Fruit fly (Drosophila melanogaster) whole organism, embryonic: ENCODE measurements around the gene CG43448.

Experiments
- Bteb2 ChIP-seq: fragments of 200-800 bp; sonication (Bioruptor generic); optimal IDR thresholded peaks from 2 replicates; lab custom pipeline; 2016; ENCODE audit warnings: missing biosample characterization, missing genetic modification characterization
- CG10959 ChIP-seq: fragments of 200-800 bp; sonication (Bioruptor generic); IDR thresholded peaks from 2 replicates; pipeline ENCODE4 v1.3.6; 2022; ENCODE audit warnings: missing biosample characterization, missing genetic modification characterization
- CG13287 ChIP-seq: fragments of 200-800 bp; sonication (Bioruptor generic); IDR thresholded peaks from 2 replicates; pipeline ENCODE4 v1.3.6; 2022; ENCODE audit warnings: missing biosample characterization, missing genetic modification characterization; ENCODE audit not compliant: partially characterized antibody
- CG15696 ChIP-seq: fragments of 200-800 bp; sonication (Bioruptor generic); optimal IDR thresholded peaks from 2 replicates; lab custom pipeline; 2019; ENCODE audit warnings: missing biosample characterization, mild to moderate bottlenecking, missing genetic modification characterization, moderate library complexity
- CG2116 ChIP-seq: fragments of 200-800 bp; sonication (Bioruptor generic); optimal IDR thresholded peaks from 3 replicates; lab custom pipeline; 2018; ENCODE audit warnings: missing biosample characterization, mild to moderate bottlenecking, missing genetic modification characterization
- CG2889 ChIP-seq: fragments of 200-800 bp; sonication (Bioruptor generic); IDR thresholded peaks from 3 replicates; pipeline ENCODE4 v1.3.6; 2022; ENCODE audit warnings: missing biosample characterization, missing genetic modification characterization
- CG34422 ChIP-seq: fragments of 200-800 bp; sonication (Bioruptor generic); IDR thresholded peaks from 3 replicates; pipeline ENCODE4 v1.3.6; 2022; ENCODE audit warnings: missing biosample characterization, missing genetic modification characterization
- CG3726 ChIP-seq: fragments of 200-800 bp; sonication (Bioruptor generic); IDR thresholded peaks from 3 replicates; pipeline ENCODE4, ENCODE4 v1.3.6; 2022; ENCODE audit warnings: missing biosample characterization, missing genetic modification characterization
- CG3995 ChIP-seq: fragments of 200-800 bp; sonication (Bioruptor generic); optimal IDR thresholded peaks from 3 replicates; lab custom pipeline; 2016; ENCODE audit warnings: missing biosample characterization, missing genetic modification characterization
- CG4730 ChIP-seq: fragments of 200-800 bp; sonication (Bioruptor generic); IDR thresholded peaks from 2 replicates; pipeline ENCODE4 v1.3.6; 2022; ENCODE audit warnings: missing biosample characterization, missing genetic modification characterization
- CG6683 ChIP-seq: fragments of 200-800 bp; sonication (Bioruptor generic); optimal IDR thresholded peaks from 2 replicates; lab custom pipeline; 2017; ENCODE audit warnings: missing biosample characterization, mild to moderate bottlenecking, missing genetic modification characterization, missing genetic modification reagents
- D19B ChIP-seq: fragments of 200-800 bp; sonication (Bioruptor generic); optimal IDR thresholded peaks from 2 replicates; lab custom pipeline; 2017; ENCODE audit warnings: missing biosample characterization, mild to moderate bottlenecking, missing genetic modification characterization
- E2f1 ChIP-seq: fragments of 200-800 bp; sonication (Bioruptor generic); IDR thresholded peaks from 2 replicates; pipeline ENCODE4 v1.3.6; 2022; ENCODE audit warnings: missing biosample characterization, missing genetic modification characterization
- Ets65A ChIP-seq: fragments of 200-800 bp; sonication (Bioruptor generic); peaks from one replicate; lab custom pipeline; 2016; ENCODE audit warnings: missing biosample characterization, missing genetic modification characterization
- HLH3B ChIP-seq: fragments of 200-800 bp; sonication (Bioruptor generic); IDR thresholded peaks from 2 replicates; pipeline ENCODE4 v1.3.6; 2022; ENCODE audit warnings: missing biosample characterization, missing genetic modification characterization
- MESR4 ChIP-seq: fragments of 200-800 bp; sonication (Bioruptor generic); optimal IDR thresholded peaks from 2 replicates; lab custom pipeline; 2018; ENCODE audit warnings: missing biosample characterization, mild to moderate bottlenecking, missing genetic modification characterization, moderate library complexity
- Opbp ChIP-seq: fragments of 200-800 bp; sonication (Bioruptor generic); IDR thresholded peaks from 3 replicates; pipeline ENCODE4 v1.3.6; 2022; ENCODE audit warnings: missing biosample characterization, missing genetic modification characterization; ENCODE audit not compliant: partially characterized antibody
- Ptx1 ChIP-seq: fragments of 200-800 bp; sonication (Bioruptor generic); IDR thresholded peaks from 2 replicates; pipeline ENCODE4 v1.3.6; 2022; ENCODE audit warnings: missing biosample characterization, missing genetic modification characterization
- Xrp1 ChIP-seq: fragments of 200-800 bp; sonication (Bioruptor generic); IDR thresholded peaks from 2 replicates; pipeline ENCODE4 v1.3.6; 2022; ENCODE audit warnings: missing biosample characterization, missing genetic modification characterization
- abd-A ChIP-seq: fragments of 200-800 bp; sonication (Bioruptor generic); optimal IDR thresholded peaks from 3 replicates; lab custom pipeline; 2019; ENCODE audit warnings: missing biosample characterization, mild to moderate bottlenecking, missing genetic modification characterization, moderate library complexity
- al ChIP-seq: fragments of 200-800 bp; sonication (Bioruptor generic); IDR thresholded peaks from 2 replicates; pipeline ENCODE4 v1.3.6; 2022; ENCODE audit warnings: missing biosample characterization, missing genetic modification characterization
- ap ChIP-seq: fragments of 200-800 bp; sonication (Bioruptor generic); IDR thresholded peaks from 2 replicates; pipeline ENCODE4 v1.3.6; 2022; ENCODE audit warnings: missing biosample characterization, missing genetic modification characterization
- bab2 ChIP-seq: fragments of 200-800 bp; sonication (Bioruptor generic); optimal IDR thresholded peaks from 2 replicates; lab custom pipeline; 2016; ENCODE audit warnings: missing biosample characterization, missing genetic modification characterization
- bsh ChIP-seq, 2 experiments: fragments of 200-800 bp; sonication (Bioruptor generic); optimal IDR thresholded peaks; 2 replicates each; lab custom pipeline; 2017 to 2018; ENCODE audit warnings: mild to moderate bottlenecking in 2 of 2, missing biosample characterization in 2 of 2, missing genetic modification characterization in 2 of 2, moderate library complexity in 1 of 2
- cad ChIP-seq: fragments of >200 bp; optimal IDR thresholded peaks from 2 replicates; lab custom pipeline; 2017; ENCODE audit warnings: missing biosample characterization, missing genetic modification characterization
- caup ChIP-seq: fragments of 200-800 bp; sonication (Bioruptor generic); optimal IDR thresholded peaks from 3 replicates; lab custom pipeline; 2017; ENCODE audit warnings: missing biosample characterization, mild to moderate bottlenecking, missing genetic modification characterization, moderate library complexity; ENCODE audit not compliant: severe bottlenecking
- cg ChIP-seq: fragments of 200-800 bp; sonication (Bioruptor generic); optimal IDR thresholded peaks from 3 replicates; lab custom pipeline; 2019; ENCODE audit warnings: missing biosample characterization, mild to moderate bottlenecking, missing genetic modification characterization, moderate library complexity
- cwo ChIP-seq: fragments of 200-800 bp; sonication (Bioruptor generic); optimal IDR thresholded peaks from 3 replicates; lab custom pipeline; 2017; ENCODE audit warnings: missing biosample characterization, missing genetic modification characterization, mild to moderate bottlenecking, moderate library complexity, missing genetic modification reagents
- dan ChIP-seq: fragments of 200-800 bp; sonication (Bioruptor generic); IDR thresholded peaks from 2 replicates; pipeline ENCODE4 v1.3.6; 2022; ENCODE audit warnings: missing biosample characterization, missing genetic modification characterization
- dati ChIP-seq: fragments of 200-800 bp; sonication (Bioruptor generic); IDR thresholded peaks from 2 replicates; pipeline ENCODE4 v1.3.6; 2022; ENCODE audit warnings: missing biosample characterization, missing genetic modification characterization
- gem ChIP-seq: fragments of 200-800 bp; sonication (Bioruptor generic); optimal IDR thresholded peaks from 2 replicates; lab custom pipeline; 2019; ENCODE audit warnings: missing biosample characterization, mild to moderate bottlenecking, missing genetic modification characterization, moderate library complexity
- hb ChIP-seq: fragments of 200-800 bp; sonication (Bioruptor generic); IDR thresholded peaks from 3 replicates; pipeline ENCODE4 v1.3.6; 2022; ENCODE audit warnings: missing biosample characterization, missing genetic modification characterization; ENCODE audit not compliant: partially characterized antibody
- insv ChIP-seq, 2 experiments: fragments of 200-800 bp; sonication (Bioruptor generic); optimal IDR thresholded peaks; 3 replicates each; lab custom pipeline; 2016 to 2018; ENCODE audit warnings: missing biosample characterization in 2 of 2, missing genetic modification characterization in 2 of 2
- jigr1 ChIP-seq: fragments of 200-800 bp; sonication (Bioruptor generic); IDR thresholded peaks from 3 replicates; pipeline ENCODE4 v1.3.6; 2022; ENCODE audit warnings: missing biosample characterization, missing genetic modification characterization
- lbe ChIP-seq: fragments of 200-800 bp; sonication (Bioruptor generic); optimal IDR thresholded peaks from 2 replicates; lab custom pipeline; 2016; ENCODE audit warnings: missing biosample characterization, mild to moderate bottlenecking, missing genetic modification characterization
- odd ChIP-seq: fragments of 200-800 bp; sonication (Bioruptor generic); optimal IDR thresholded peaks from 2 replicates; lab custom pipeline; 2017; ENCODE audit warnings: missing biosample characterization, mild to moderate bottlenecking, missing genetic modification characterization
- phol ChIP-seq: fragments of 200-800 bp; sonication (Bioruptor generic); optimal IDR thresholded peaks from 3 replicates; lab custom pipeline; 2018; ENCODE audit warnings: missing biosample characterization, mild to moderate bottlenecking, missing genetic modification characterization, moderate library complexity
- prd ChIP-seq, 3 experiments: fragments of >200 bp in 2 of 3; fragments of 200-800 bp in 1 of 3; sonication (Bioruptor generic) in 1 of 3; optimal IDR thresholded peaks in 2 of 3; IDR thresholded peaks in 1 of 3; 2 replicates in 2 of 3; 3 replicates in 1 of 3; pipeline versions ENCODE4 v1.3.6 to Lab custom; 2017 to 2022; ENCODE audit warnings: missing biosample characterization in 1 of 3, missing genetic modification characterization in 1 of 3
- row ChIP-seq: fragments of 200-800 bp; sonication (Bioruptor generic); IDR thresholded peaks from 3 replicates; pipeline ENCODE4 v1.3.6; 2022; ENCODE audit warnings: missing biosample characterization, missing genetic modification characterization
- schlank ChIP-seq: fragments of 200-800 bp; sonication (Bioruptor generic); optimal IDR thresholded peaks from 2 replicates; lab custom pipeline; 2018; ENCODE audit warnings: missing biosample characterization, mild to moderate bottlenecking, missing genetic modification characterization
- scrt ChIP-seq: fragments of 200-800 bp; sonication (Bioruptor generic); optimal IDR thresholded peaks from 2 replicates; lab custom pipeline; 2018; ENCODE audit warnings: missing biosample characterization, mild to moderate bottlenecking, missing genetic modification characterization, moderate library complexity
- sens ChIP-seq: fragments of 200-800 bp; sonication (Bioruptor generic); peaks from one replicate; lab custom pipeline; 2016; ENCODE audit warnings: missing biosample characterization, missing genetic modification characterization
- slbo ChIP-seq: fragments of 200-800 bp; sonication (Bioruptor generic); IDR thresholded peaks from 2 replicates; pipeline ENCODE4 v1.3.6; 2022; ENCODE audit warnings: missing biosample characterization, missing genetic modification characterization
- sqz ChIP-seq: fragments of 200-800 bp; sonication (Bioruptor generic); optimal IDR thresholded peaks from 3 replicates; lab custom pipeline; 2018; ENCODE audit warnings: missing biosample characterization, mild to moderate bottlenecking, missing genetic modification characterization
- unpg ChIP-seq: fragments of 200-800 bp; sonication (Bioruptor generic); optimal IDR thresholded peaks from 3 replicates; lab custom pipeline; 2018; ENCODE audit warnings: missing biosample characterization, mild to moderate bottlenecking, missing genetic modification characterization, moderate library complexity
- wor ChIP-seq: fragments of 200-800 bp; sonication (Bioruptor generic); IDR thresholded peaks from 2 replicates; pipeline ENCODE4 v1.3.6; 2022; ENCODE audit warnings: missing biosample characterization, missing genetic modification characterization
- z ChIP-seq: fragments of 200-800 bp; sonication (Bioruptor generic); IDR thresholded peaks from 3 replicates; pipeline ENCODE4 v1.3.6; 2022; ENCODE audit warnings: missing biosample characterization, missing genetic modification characterization
- zen ChIP-seq: fragments of 200-800 bp; sonication (Bioruptor generic); optimal IDR thresholded peaks from 3 replicates; lab custom pipeline; 2018; ENCODE audit warnings: missing biosample characterization, mild to moderate bottlenecking, missing genetic modification characterization, moderate library complexity

CG43448 gene

dm6 chr3R:30237634-30238033, at the start of gene CG43448:
Gene CG43448, minus strand, starts transcription at chr3R:30237734.
- no peak for TF ChIP-seq cad (GFP tag; lab: Kevin White, UChicago)

dm6 chr3R:30286347-30286746, 48.8 kb upstream of the CG43448 start:
- TF ChIP-seq Ets65A (GFP tag; lab: Kevin White, UChicago) (no peak), MESR4 (no peak), E2f1 (GFP tag; lab: Robert Waterston, UW) (no peak), CG34422 (no peak), slbo (GFP tag; lab: Robert Waterston, UW) (no peak), sens (GFP tag; lab: Kevin White, UChicago) (peak; percentile 78), sqz (GFP tag; lab: Kevin White, UChicago) (peak; percentile 6), CG2889 (GFP tag; lab: Robert Waterston, UW) (no peak), row (peak; percentile 51; the same call in 2 of the 3 replicates), Ptx1 (GFP tag; lab: Robert Waterston, UW) (no peak), cwo (GFP tag; lab: Kevin White, UChicago) (no peak), z (no peak), dan (GFP tag; lab: Robert Waterston, UW) (no peak), ap (GFP tag; lab: Robert Waterston, UW) (no peak), schlank (tag; lab: Kevin White, UChicago) (no peak), CG3995 (GFP tag; lab: Kevin White, UChicago) (no peak), wor (no peak), scrt (GFP tag; lab: Kevin White, UChicago) (no peak), D19B (GFP tag; lab: Kevin White, UChicago) (peak; percentile 73), CG2116 (GFP tag; lab: Kevin White, UChicago) (no peak), HLH3B (no peak), bab2 (GFP tag; lab: Kevin White, UChicago) (no peak), prd (optimal IDR thresholded peaks at IDR 0.05; lab: Kevin White, UChicago) (no peak), prd (GFP tag; IDR thresholded peaks at IDR 0.05; lab: Robert Waterston, UW) (no peak), abd-A (tag; lab: Kevin White, UChicago) (peak; percentile 61), gem (tag; lab: Kevin White, UChicago) (peak; percentile 9), CG6683 (no peak), CG13287 (GFP tag; lab: Robert Waterston, UW) (no peak), odd (GFP tag; lab: Kevin White, UChicago) (no peak), Bteb2 (GFP tag; lab: Kevin White, UChicago) (no peak), Opbp (no peak)

DNA sequence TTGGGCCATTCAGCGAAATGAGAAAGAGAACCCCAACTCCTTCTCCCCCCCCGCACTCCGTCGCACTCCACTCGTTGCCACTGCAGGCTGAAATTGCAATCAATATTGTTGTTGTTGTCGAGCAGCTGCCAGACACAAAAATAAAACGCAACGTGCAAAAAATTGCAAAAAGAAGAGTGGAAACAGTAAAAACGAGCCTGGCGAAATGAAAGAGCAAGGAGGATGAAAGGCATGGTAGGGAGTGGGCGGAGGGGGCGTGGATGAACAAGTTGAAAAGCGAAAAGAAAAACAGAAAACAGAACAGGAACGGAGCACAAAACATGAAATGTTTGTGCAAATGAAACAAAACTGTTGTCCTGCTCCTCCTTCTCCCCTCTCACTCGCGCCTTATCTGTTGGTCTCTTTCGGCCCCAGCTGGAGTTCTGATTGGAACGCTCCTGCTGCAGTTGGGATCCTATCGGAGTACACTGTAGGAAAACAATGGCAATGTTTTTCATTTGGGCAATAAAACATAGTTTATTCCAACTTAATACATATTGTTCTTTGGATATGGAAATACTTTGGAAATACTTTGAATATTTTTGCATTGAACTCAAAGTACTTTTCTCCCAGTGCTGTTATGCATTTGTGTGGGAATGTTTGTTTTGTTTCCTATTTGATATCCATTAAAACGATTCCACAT, 47.6 kb upstream of the CG43448 start:
- TF ChIP-seq caup (GFP tag; lab: Kevin White, UChicago) (no peak), insv (GFP tag; optimal IDR thresholded peaks at IDR 0.05; lab: Kevin White, UChicago) (peak; percentile 46 to 85), bsh (GFP tag; optimal IDR thresholded peaks at IDR 0.05; lab: Kevin White, UChicago) (peak in 1 of 2 experiments; percentile 62), zen (peak; percentile 40), jigr1 (no peak), CG15696 (tag; lab: Kevin White, UChicago) (no peak), al (GFP tag; lab: Robert Waterston, UW) (no peak), phol (tag; lab: Kevin White, UChicago) (peak; percentile 8), lbe (peak; percentile 42), CG4730 (no peak), hb (GFP tag; lab: Robert Waterston, UW) (0 out of 3 replicates have a peak, but pooled peaks have one; percentile 24), cg (no peak), Xrp1 (GFP tag; lab: Robert Waterston, UW) (peak; percentile 26; the same call in 1 of the 2 replicates), dati (GFP tag; lab: Robert Waterston, UW) (no peak), CG3726 (0 out of 3 replicates have a peak, but pooled peaks have one; percentile 23), dan (GFP tag; lab: Robert Waterston, UW) (peak; percentile 24; the same call in 1 of the 2 replicates), CG10959 (GFP tag; lab: Robert Waterston, UW) (0 out of 2 replicates have a peak, but pooled peaks have one; percentile 15), unpg (no peak)
